Worm (Caenorhabditis elegans) whole organism, L1 larva: Measurements from ENCODE around the gene tag-281.

Experiments
- C04F5.9 ChIP-seq: sonication (generic microtip); optimal IDR thresholded peaks from 2 replicates; lab custom pipeline; 2016; ENCODE audit warnings: missing genetic modification characterization, missing compliant biosample characterization
- C16A3.4 ChIP-seq: fragments of 150-350 bp; optimal IDR thresholded peaks from 2 replicates; lab custom pipeline; 2014; ENCODE audit warnings: missing biosample characterization, missing genetic modification characterization
- grh-1 ChIP-seq: fragments of 200-800 bp; sonication (Bioruptor generic); IDR thresholded peaks from 2 replicates; pipeline ENCODE4 v1.3.6; 2022; ENCODE audit warnings: missing genetic modification reagents, missing genetic modification characterization, missing compliant biosample characterization
- lin-15B ChIP-seq: fragments of 150-350 bp; sonication (generic microtip); optimal IDR thresholded peaks from 3 replicates; lab custom pipeline; 2014; ENCODE audit warnings: missing biosample characterization, missing genetic modification characterization

DNA sequence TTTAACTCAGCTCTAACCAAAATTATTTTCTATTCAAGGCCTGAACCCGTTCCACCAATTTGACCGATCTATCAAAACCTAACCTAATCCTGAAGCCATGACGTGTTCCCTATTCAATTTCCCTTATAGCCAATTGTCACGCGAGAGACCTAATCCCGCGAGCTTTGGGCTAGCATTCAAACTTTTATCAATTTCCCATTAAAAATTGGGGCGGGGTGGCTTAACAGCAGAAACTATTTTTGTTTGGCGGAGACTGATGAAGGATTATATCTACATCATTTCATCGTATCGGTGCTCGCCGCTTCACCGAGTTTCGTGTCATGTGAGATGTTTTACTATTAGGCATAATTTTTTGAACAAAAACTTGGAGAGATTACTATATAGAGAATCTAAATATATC, 29.2 kb downstream of the tag-281 start:
- TF ChIP-seq C16A3.4, result no peak
- TF ChIP-seq lin-15B (tag; lab: Kevin White, UChicago), result no peak
- TF ChIP-seq grh-1 (GFP tag; lab: Robert Waterston, UW), result no peak
- no peak for TF ChIP-seq C04F5.9 (tag; lab: Kevin White, UChicago)
